Fruit fly (Drosophila melanogaster): Measurements from ENCODE around the gene rept.

The rept gene

DNA sequence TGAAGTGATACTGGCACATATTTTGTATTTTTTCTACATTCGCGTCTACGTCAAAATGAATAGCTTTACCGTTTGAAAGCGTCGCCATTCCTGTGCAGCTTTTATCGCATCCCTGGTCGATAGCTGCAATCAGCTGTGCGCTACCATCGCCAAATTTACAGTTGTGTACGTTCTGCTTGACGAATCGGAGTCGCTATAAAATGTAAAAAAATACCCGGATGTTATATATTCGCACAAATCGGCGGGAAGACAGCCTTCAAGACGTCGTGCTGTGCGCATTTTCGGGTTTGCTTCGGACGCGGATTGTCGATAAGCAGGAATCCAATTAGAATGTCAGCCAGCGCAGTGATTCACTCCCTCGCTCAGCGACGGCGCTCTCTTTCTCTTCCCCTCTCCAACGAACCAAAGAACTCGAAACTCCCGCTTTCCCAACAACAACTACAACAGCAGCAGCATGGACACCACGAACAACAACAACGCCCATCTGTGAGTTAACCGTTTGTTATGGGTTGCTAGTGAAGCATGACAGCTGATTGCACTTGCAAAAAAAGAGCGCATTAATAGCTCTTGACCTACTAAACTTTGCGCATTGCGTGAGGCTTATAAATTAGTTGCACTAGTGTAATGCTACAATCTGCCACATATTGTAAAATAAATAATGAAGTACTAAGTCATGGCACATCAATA, 39.6 kb downstream of the rept start (continued):
- TF ChIP-seq GATAe (GFP tag; conservative IDR thresholded peaks at IDR 0.05) (no peak), CG2889 (GFP tag; IDR thresholded peaks at IDR 0.05) (no peak), CG13287 (GFP tag; IDR thresholded peaks at IDR 0.05; ENCODE audit: partially characterized antibody) (peak; percentile 40; the same call in 1 of the 2 replicates), Sry-δ (GFP tag; optimal IDR thresholded peaks at IDR 0.05) (peak; percentile 88), ci (GFP tag; IDR thresholded peaks at IDR 0.05) (0 out of 3 replicates have a peak, but pooled peaks have one; percentile 58), Trl (optimal IDR thresholded peaks at IDR 0.05) (peak; percentile 77), Trl (GFP tag; optimal IDR thresholded peaks at IDR 0.05) (no peak), CG14860 (GFP tag; IDR thresholded peaks at IDR 0.05; ENCODE audit: partially characterized antibody) (no peak), az2 (GFP tag; optimal IDR thresholded peaks at IDR 0.05) (no peak), slp2 (GFP tag; optimal IDR thresholded peaks at IDR 0.05) (no peak), sisA (GFP tag; IDR thresholded peaks at IDR 0.05) (no peak), CG17328 (GFP tag; IDR thresholded peaks at IDR 0.05) (no peak), CG42726 (GFP tag; IDR thresholded peaks at IDR 0.05; ENCODE audit: partially characterized antibody) (no peak), Stat92E (GFP tag; optimal IDR thresholded peaks at IDR 0.05) (no peak), klu (GFP tag; IDR thresholded peaks at IDR 0.05) (no peak), CG10321 (GFP tag; IDR thresholded peaks at IDR 0.05) (no peak), bbx (GFP tag; IDR thresholded peaks at IDR 0.05; ENCODE audit: partially characterized antibody) (no peak), scrt (GFP tag; optimal IDR thresholded peaks at IDR 0.05) (peak; percentile 17), CG17359 (tag; optimal IDR thresholded peaks at IDR 0.05) (no peak), zfh2 (GFP tag; optimal IDR thresholded peaks at IDR 0.05) (no peak), bab2 (GFP tag; optimal IDR thresholded peaks at IDR 0.05) (no peak), CG34224 (GFP tag; IDR thresholded peaks at IDR 0.05; ENCODE audit: partially characterized antibody) (peak; percentile 44; the same call in 1 of the 3 replicates), CG4730 (GFP tag; IDR thresholded peaks at IDR 0.05) (no peak), luna (GFP tag; optimal IDR thresholded peaks at IDR 0.05) (no peak), Side (GFP tag; optimal IDR thresholded peaks at IDR 0.05) (no peak), CG7928 (GFP tag; optimal IDR thresholded peaks at IDR 0.05) (peak; percentile 95), nerfin-2 (GFP tag; IDR thresholded peaks at IDR 0.05; ENCODE audit: partially characterized antibody) (no peak), CG3281 (GFP tag; optimal IDR thresholded peaks at IDR 0.05) (no peak), Bdp1 (GFP tag; optimal IDR thresholded peaks at IDR 0.05) (peak; percentile 36), tup (GFP tag; optimal IDR thresholded peaks at IDR 0.05) (no peak), sim (GFP tag; IDR thresholded peaks at IDR 0.05) (no peak), pros (GFP tag; optimal IDR thresholded peaks at IDR 0.05) (peak; percentile 55), CoRest (tag; optimal IDR thresholded peaks at IDR 0.05) (no peak), CG31388 (GFP tag; optimal IDR thresholded peaks at IDR 0.05) (no peak), CG1792 (GFP tag; optimal IDR thresholded peaks at IDR 0.05) (no peak), hkb (optimal IDR thresholded peaks at IDR 0.05) (peak; percentile 86), hkb (GFP tag; IDR thresholded peaks at IDR 0.05) (no peak), Abd-B (GFP tag; optimal IDR thresholded peaks at IDR 0.05) (no peak), jing (GFP tag; optimal IDR thresholded peaks at IDR 0.05) (no peak), Gsc (GFP tag; IDR thresholded peaks at IDR 0.05) (no peak), CG15073 (GFP tag; optimal IDR thresholded peaks at IDR 0.05) (no peak), CG12744 (GFP tag; optimal IDR thresholded peaks at IDR 0.05) (no peak), Mad (GFP tag; optimal IDR thresholded peaks at IDR 0.05) (no peak), tx (GFP tag; optimal IDR thresholded peaks at IDR 0.05) (no peak), Dp (GFP tag; optimal IDR thresholded peaks at IDR 0.05) (peak; percentile 40), CG3995 (GFP tag; optimal IDR thresholded peaks at IDR 0.05) (no peak), MTF-1 (GFP tag; optimal IDR thresholded peaks at IDR 0.05; ENCODE audit: borderline replicate concordance) (no peak), lab (GFP tag; optimal IDR thresholded peaks at IDR 0.05) (no peak), CG3065 (GFP tag; optimal IDR thresholded peaks at IDR 0.05) (no peak), Dll (GFP tag; IDR thresholded peaks at IDR 0.05; ENCODE audit: partially characterized antibody) (0 out of 4 replicates have a peak, but pooled peaks have one; percentile 34)

All from whole organism, embryonic.